Fruit fly (Drosophila melanogaster): ENCODE results near the gene wor.

The wor gene

dm6 chr2L:15385340-15385739, 40.0 kb downstream of the wor start (continued):
- TF ChIP-seq achi (GFP tag; optimal IDR thresholded peaks at IDR 0.05) = peak; percentile 54
- TF ChIP-seq CG6792 (GFP tag; optimal IDR thresholded peaks at IDR 0.05) = peak; percentile 53
- peak; percentile 86 for TF ChIP-seq Ets96B (tag; optimal IDR thresholded peaks at IDR 0.05)
- peak; percentile 16 for TF ChIP-seq CG32006 (GFP tag; optimal IDR thresholded peaks at IDR 0.05)
- TF ChIP-seq Met (GFP tag; optimal IDR thresholded peaks at IDR 0.05) = peak; percentile 37
- TF ChIP-seq CG6808 (GFP tag; optimal IDR thresholded peaks at IDR 0.05) = peak; percentile 82
- no peak for TF ChIP-seq fd85E (GFP tag; optimal IDR thresholded peaks at IDR 0.05)
- TF ChIP-seq Gug (GFP tag; IDR thresholded peaks at IDR 0.05) = no peak
- peak; percentile 15 for TF ChIP-seq CG11902 (GFP tag; optimal IDR thresholded peaks at IDR 0.05)
- TF ChIP-seq CG16779 (tag; optimal IDR thresholded peaks at IDR 0.05) = no peak
- TF ChIP-seq CG3032 (tag; optimal IDR thresholded peaks at IDR 0.05) = peak; percentile 88
- TF ChIP-seq CG10669 (GFP tag; optimal IDR thresholded peaks at IDR 0.05) = peak; percentile 62
- TF ChIP-seq CG31627 (GFP tag; optimal IDR thresholded peaks at IDR 0.05) = peak; percentile 7
- peak; percentile 60 for TF ChIP-seq CG3919 (GFP tag; optimal IDR thresholded peaks at IDR 0.05)
- no peak for TF ChIP-seq CG6276 (GFP tag; optimal IDR thresholded peaks at IDR 0.05)
- TF ChIP-seq Smox (GFP tag; optimal IDR thresholded peaks at IDR 0.05) = peak; percentile 62
- peak; percentile 29 for TF ChIP-seq CG11762 (GFP tag; optimal IDR thresholded peaks at IDR 0.05; ENCODE audit: insufficient read depth)
- TF ChIP-seq Sox15 (GFP tag; optimal IDR thresholded peaks at IDR 0.05) = no peak
- peak; percentile 68 for TF ChIP-seq CG34406 (GFP tag; optimal IDR thresholded peaks at IDR 0.05)
- no peak for TF ChIP-seq Hr38 (GFP tag; optimal IDR thresholded peaks at IDR 0.05)
- no peak for TF ChIP-seq Lpt (GFP tag; optimal IDR thresholded peaks at IDR 0.05)

dm6 chr2L:15383026-15383575, 42.3 kb downstream of the wor start:
- no peak for TF ChIP-seq fd59A (GFP tag; optimal IDR thresholded peaks at IDR 0.05)
- TF ChIP-seq CG8119 (GFP tag; IDR thresholded peaks at IDR 0.05) = peak; percentile 69
- no peak for TF ChIP-seq Ets21C (GFP tag; optimal IDR thresholded peaks at IDR 0.05)
- TF ChIP-seq CG15336 (GFP tag; IDR thresholded peaks at IDR 0.05) = peak; percentile 71
- TF ChIP-seq CG3919 (GFP tag; optimal IDR thresholded peaks at IDR 0.05) = peak; percentile 24
- TF ChIP-seq fd85E (GFP tag; optimal IDR thresholded peaks at IDR 0.05) = no peak
- no peak for TF ChIP-seq dsx (GFP tag; optimal IDR thresholded peaks at IDR 0.05; ENCODE audit: poor library complexity, severe bottlenecking)
- TF ChIP-seq Gug (GFP tag; IDR thresholded peaks at IDR 0.05) = no peak
- TF ChIP-seq CG32006 (GFP tag; optimal IDR thresholded peaks at IDR 0.05) = peak; percentile 50
- TF ChIP-seq pdm3 (GFP tag; optimal IDR thresholded peaks at IDR 0.05) = no peak
- TF ChIP-seq CG34406 (GFP tag; optimal IDR thresholded peaks at IDR 0.05) = no peak
- peak; percentile 19 for TF ChIP-seq achi (GFP tag; optimal IDR thresholded peaks at IDR 0.05)
- no peak for TF ChIP-seq Ets96B (tag; optimal IDR thresholded peaks at IDR 0.05)
- TF ChIP-seq topi (GFP tag; optimal IDR thresholded peaks at IDR 0.05) = no peak
- no peak for TF ChIP-seq cyc (GFP tag; optimal IDR thresholded peaks at IDR 0.05)
- TF ChIP-seq Sox14 (GFP tag; optimal IDR thresholded peaks at IDR 0.05) = no peak
- no peak for TF ChIP-seq svp (GFP tag)
- no peak for TF ChIP-seq net (GFP tag; optimal IDR thresholded peaks at IDR 0.05)
- TF ChIP-seq CG1621 (tag; optimal IDR thresholded peaks at IDR 0.05) = no peak
- TF ChIP-seq Smox (GFP tag; optimal IDR thresholded peaks at IDR 0.05) = no peak
- peak; percentile 17 for TF ChIP-seq CG4318 (GFP tag; optimal IDR thresholded peaks at IDR 0.05)
- peak; percentile 40 for TF ChIP-seq Hr4 (GFP tag; optimal IDR thresholded peaks at IDR 0.05)
- TF ChIP-seq Blimp-1 (GFP tag; optimal IDR thresholded peaks at IDR 0.05) = no peak
- TF ChIP-seq CG16779 (tag; optimal IDR thresholded peaks at IDR 0.05) = no peak
- TF ChIP-seq CG11902 (GFP tag; optimal IDR thresholded peaks at IDR 0.05) = no peak
- TF ChIP-seq Hr38 (GFP tag; optimal IDR thresholded peaks at IDR 0.05) = no peak
- no peak for TF ChIP-seq Eip93F (GFP tag; optimal IDR thresholded peaks at IDR 0.05)
- no peak for TF ChIP-seq CG3032 (tag; optimal IDR thresholded peaks at IDR 0.05)
- TF ChIP-seq Eip75B (GFP tag; optimal IDR thresholded peaks at IDR 0.05) = no peak
- TF ChIP-seq acj6 (GFP tag; optimal IDR thresholded peaks at IDR 0.05) = no peak
- no peak for TF ChIP-seq CG6808 (GFP tag; optimal IDR thresholded peaks at IDR 0.05)
- TF ChIP-seq CG8632 (GFP tag; optimal IDR thresholded peaks at IDR 0.05) = no peak
- no peak for TF ChIP-seq vri (GFP tag; optimal IDR thresholded peaks at IDR 0.05)
- no peak for TF ChIP-seq spab (GFP tag; optimal IDR thresholded peaks at IDR 0.05)
- no peak for TF ChIP-seq CG6792 (GFP tag; optimal IDR thresholded peaks at IDR 0.05)
- TF ChIP-seq OdsH (GFP tag; optimal IDR thresholded peaks at IDR 0.05) = peak; percentile 2
- no peak for TF ChIP-seq Met (GFP tag; optimal IDR thresholded peaks at IDR 0.05)
- TF ChIP-seq Lpt (GFP tag; optimal IDR thresholded peaks at IDR 0.05) = no peak
- no peak for TF ChIP-seq Sox15 (GFP tag; optimal IDR thresholded peaks at IDR 0.05)
- TF ChIP-seq CG6163 (GFP tag; IDR thresholded peaks at IDR 0.05) = peak; percentile 9; the same call in 1 of the 3 replicates
- no peak for TF ChIP-seq CG8319 (GFP tag; optimal IDR thresholded peaks at IDR 0.05)
- no peak for TF ChIP-seq lz (GFP tag; optimal IDR thresholded peaks at IDR 0.05)
- TF ChIP-seq CG10669 (GFP tag; optimal IDR thresholded peaks at IDR 0.05) = no peak
- no peak for TF ChIP-seq Hr39 (GFP tag; optimal IDR thresholded peaks at IDR 0.05)
- no peak for TF ChIP-seq CG31627 (GFP tag; optimal IDR thresholded peaks at IDR 0.05)

All from whole organism, prepupa.